Worm (Caenorhabditis elegans) whole organism, L3 larva: ENCODE measurements around the gene rpn-1.
A peak's percentile ranks its signal among the peaks of the same experiment; 100 is the strongest.

Experiments
- ama-1 ChIP-seq: fragments of 150-350 bp; optimal IDR thresholded peaks from 2 replicates; lab custom pipeline; 2018
- elt-2 ChIP-seq: sonication (generic microtip); optimal IDR thresholded peaks from 2 replicates; lab custom pipeline; 2016; ENCODE audit warnings: missing genetic modification reagents, mild to moderate bottlenecking, missing genetic modification characterization, missing compliant biosample characterization
- elt-3 ChIP-seq, 3 experiments: fragments of 150-350 bp in 1 of 3; sonication (generic microtip) in 2 of 3; optimal IDR thresholded peaks; 2 replicates in 2 of 3; 4 replicates in 1 of 3; lab custom pipeline; 2014 to 2017; ENCODE audit warnings: missing biosample characterization in 3 of 3, missing genetic modification characterization in 3 of 3
- jun-1 ChIP-seq: fragments of 150-350 bp; optimal IDR thresholded peaks from 2 replicates; lab custom pipeline; 2014; ENCODE audit warnings: missing biosample characterization, missing genetic modification reagents, missing genetic modification characterization
- mdl-1 ChIP-seq: fragments of 150-350 bp; optimal IDR thresholded peaks from 2 replicates; lab custom pipeline; 2014; ENCODE audit warnings: missing biosample characterization, missing genetic modification characterization
- nhr-12 ChIP-seq: fragments of 150-350 bp; optimal IDR thresholded peaks from 2 replicates; lab custom pipeline; 2014; ENCODE audit warnings: missing biosample characterization, missing genetic modification characterization
- nhr-237 ChIP-seq: fragments of 150-350 bp; optimal IDR thresholded peaks from 2 replicates; lab custom pipeline; 2014; ENCODE audit warnings: missing biosample characterization, missing genetic modification characterization
- nhr-28 ChIP-seq: fragments of 150-350 bp; optimal IDR thresholded peaks from 2 replicates; lab custom pipeline; 2014; ENCODE audit warnings: missing biosample characterization, missing genetic modification characterization
- pha-4 ChIP-seq: fragments of 150-350 bp; optimal IDR thresholded peaks from 2 replicates; lab custom pipeline; 2014; ENCODE audit warnings: missing biosample characterization, missing genetic modification reagents, missing genetic modification characterization
- pqm-1 ChIP-seq: fragments of 150-350 bp; optimal IDR thresholded peaks from 2 replicates; lab custom pipeline; 2017; ENCODE audit warnings: missing biosample characterization, missing genetic modification characterization, inconsistent platforms
- tbx-2 ChIP-seq: sonication (generic microtip); optimal IDR thresholded peaks from 2 replicates; lab custom pipeline; 2016; ENCODE audit warnings: mild to moderate bottlenecking, missing genetic modification characterization, missing compliant biosample characterization
- ztf-4 ChIP-seq: fragments of 150-350 bp; optimal IDR thresholded peaks from 2 replicates; lab custom pipeline; 2014; ENCODE audit warnings: missing biosample characterization, missing genetic modification characterization

ce11 chrIV:6909863-6910733 is at the start of gene rpn-1, which contains the start of gene ribo-1:
- TF ChIP-seq elt-2 (peak; percentile 15), jun-1 (no peak), nhr-28 (tag; lab: Kevin White, UChicago) (no peak), mdl-1 (tag; lab: Kevin White, UChicago) (no peak), pqm-1 (no peak), nhr-237 (no peak), tbx-2 (tag; lab: Kevin White, UChicago) (no peak), elt-3 (tag; optimal IDR thresholded peaks at IDR 0.05; lab: Kevin White, UChicago) (no peak), ztf-4 (tag; lab: Kevin White, UChicago) (no peak), nhr-12 (tag; lab: Kevin White, UChicago) (no peak), ama-1 (lab: Kevin White, UChicago) (peak; percentile 2), pha-4 (tag; lab: Kevin White, UChicago) (peak; percentile 55)
